Worm (Caenorhabditis elegans) whole organism, L2 larva: ENCODE results near the gene nstp-10.
A peak's percentile ranks its signal among the peaks of the same experiment; 100 is the strongest.

Experiments used
- C34F6.9 ChIP-seq: fragments of 150-350 bp; optimal IDR thresholded peaks from 2 replicates; lab custom pipeline; 2014; ENCODE audit warnings: missing biosample characterization, missing genetic modification characterization
- F13H6.1 ChIP-seq: sonication (generic microtip); optimal IDR thresholded peaks from 2 replicates; lab custom pipeline; 2016; ENCODE audit warnings: missing genetic modification characterization, missing compliant biosample characterization
- R02D3.7 ChIP-seq: fragments of 150-350 bp; optimal IDR thresholded peaks from 2 replicates; lab custom pipeline; 2014; ENCODE audit warnings: missing biosample characterization, missing genetic modification characterization
- Y55F3AM.14 ChIP-seq: fragments of 200-800 bp; sonication (Bioruptor generic); optimal IDR thresholded peaks from 2 replicates; lab custom pipeline; 2018; ENCODE audit warnings: mild to moderate bottlenecking, missing genetic modification characterization, missing compliant biosample characterization
- ZK546.5 ChIP-seq: sonication (generic microtip); optimal IDR thresholded peaks from 2 replicates; lab custom pipeline; 2017; ENCODE audit warnings: missing biosample characterization, missing genetic modification characterization
- alr-1 ChIP-seq: fragments of 150-350 bp; optimal IDR thresholded peaks from 2 replicates; lab custom pipeline; 2014; ENCODE audit warnings: missing biosample characterization, missing genetic modification characterization
- aly-2 ChIP-seq: fragments of 150-350 bp; optimal IDR thresholded peaks from 2 replicates; lab custom pipeline; 2014; ENCODE audit warnings: missing biosample characterization, missing genetic modification characterization
- ama-1 ChIP-seq: fragments of 150-350 bp; optimal IDR thresholded peaks from 2 replicates; lab custom pipeline; 2018; ENCODE audit warnings: inconsistent platforms
- blmp-1 ChIP-seq: sonication (generic microtip); optimal IDR thresholded peaks from 2 replicates; lab custom pipeline; 2017; ENCODE audit warnings: missing genetic modification characterization, mild to moderate bottlenecking, missing compliant biosample characterization, antibody characterized with exemption, moderate library complexity; ENCODE audit not compliant: insufficient read depth
- ceh-16 ChIP-seq: fragments of 150-350 bp; optimal IDR thresholded peaks from 2 replicates; lab custom pipeline; 2014; ENCODE audit warnings: missing biosample characterization, missing genetic modification characterization
- ceh-82 ChIP-seq: fragments of 150-350 bp; optimal IDR thresholded peaks from 2 replicates; lab custom pipeline; 2014; ENCODE audit warnings: missing biosample characterization, missing genetic modification characterization
- crh-2 ChIP-seq: sonication (generic microtip); optimal IDR thresholded peaks from 2 replicates; lab custom pipeline; 2017; ENCODE audit warnings: missing biosample characterization, missing genetic modification characterization
- dmd-4 ChIP-seq: sonication (generic microtip); optimal IDR thresholded peaks from 2 replicates; lab custom pipeline; 2017; ENCODE audit warnings: missing biosample characterization, missing genetic modification characterization
- egl-27 ChIP-seq: sonication (generic microtip); optimal IDR thresholded peaks from 3 replicates; lab custom pipeline; 2017; ENCODE audit warnings: missing biosample characterization, missing genetic modification reagents, missing genetic modification characterization
- elt-1 ChIP-seq: fragments of 150-350 bp; optimal IDR thresholded peaks from 2 replicates; lab custom pipeline; 2014; ENCODE audit warnings: missing biosample characterization, missing genetic modification characterization
- elt-3 ChIP-seq: sonication (generic microtip); optimal IDR thresholded peaks from 2 replicates; lab custom pipeline; 2017; ENCODE audit warnings: missing biosample characterization, missing genetic modification characterization
- fos-1 ChIP-seq: fragments of 150-350 bp; optimal IDR thresholded peaks from 2 replicates; lab custom pipeline; 2014; ENCODE audit warnings: missing biosample characterization, missing genetic modification characterization
- gmeb-1 ChIP-seq: fragments of 150-350 bp; optimal IDR thresholded peaks from 2 replicates; lab custom pipeline; 2014; ENCODE audit warnings: missing biosample characterization, missing genetic modification characterization
- lin-11 ChIP-seq: fragments of 150-350 bp; sonication (generic microtip); optimal IDR thresholded peaks from 2 replicates; lab custom pipeline; 2014; ENCODE audit warnings: missing biosample characterization, missing genetic modification characterization, inconsistent platforms, mixed read lengths
- lin-13 ChIP-seq: fragments of 150-350 bp; optimal IDR thresholded peaks from 2 replicates; lab custom pipeline; 2014; ENCODE audit warnings: missing biosample characterization, missing genetic modification reagents, missing genetic modification characterization
- lin-39 ChIP-seq: fragments of 150-350 bp; optimal IDR thresholded peaks from 2 replicates; lab custom pipeline; 2014; ENCODE audit warnings: missing biosample characterization, missing genetic modification reagents, missing genetic modification characterization
- lsy-2 ChIP-seq, 2 experiments: fragments of 150-350 bp in 1 of 2; sonication (generic microtip) in 1 of 2; optimal IDR thresholded peaks; 2 replicates each; lab custom pipeline; 2014 to 2017; ENCODE audit warnings: missing biosample characterization in 2 of 2, missing genetic modification characterization in 2 of 2
- mab-5 ChIP-seq: fragments of 150-350 bp; optimal IDR thresholded peaks from 2 replicates; lab custom pipeline; 2014; ENCODE audit warnings: missing biosample characterization, missing genetic modification characterization
- mbf-1 ChIP-seq: sonication (generic microtip); optimal IDR thresholded peaks from 2 replicates; lab custom pipeline; 2017; ENCODE audit warnings: missing biosample characterization, missing genetic modification characterization
- mdl-1 ChIP-seq, 2 experiments: fragments of 150-350 bp in 1 of 2; sonication (generic microtip) in 1 of 2; optimal IDR thresholded peaks; 2 replicates each; lab custom pipeline; 2017; ENCODE audit warnings: missing biosample characterization in 2 of 2, missing genetic modification characterization in 2 of 2
- nhr-10 ChIP-seq: sonication (generic microtip); optimal IDR thresholded peaks from 2 replicates; lab custom pipeline; 2017; ENCODE audit warnings: missing biosample characterization, missing genetic modification characterization
- nhr-11 ChIP-seq: fragments of 150-350 bp; optimal IDR thresholded peaks from 2 replicates; lab custom pipeline; 2014; ENCODE audit warnings: missing biosample characterization, missing genetic modification characterization
- nhr-12 ChIP-seq: fragments of 150-350 bp; optimal IDR thresholded peaks from 2 replicates; lab custom pipeline; 2014; ENCODE audit warnings: missing biosample characterization, missing genetic modification characterization
- nhr-129 ChIP-seq: fragments of 150-350 bp; optimal IDR thresholded peaks from 2 replicates; lab custom pipeline; 2014; ENCODE audit warnings: missing biosample characterization, missing genetic modification characterization
- nhr-21 ChIP-seq: fragments of 150-350 bp; optimal IDR thresholded peaks from 2 replicates; lab custom pipeline; 2014; ENCODE audit warnings: missing biosample characterization, missing genetic modification characterization
- nhr-23 ChIP-seq: fragments of 150-350 bp; optimal IDR thresholded peaks from 2 replicates; lab custom pipeline; 2014; ENCODE audit warnings: missing biosample characterization, missing genetic modification reagents, missing genetic modification characterization
- nhr-237 ChIP-seq: fragments of 150-350 bp; optimal IDR thresholded peaks from 2 replicates; lab custom pipeline; 2014; ENCODE audit warnings: missing biosample characterization, missing genetic modification characterization
- nhr-25 ChIP-seq: fragments of 150-350 bp; sonication (generic microtip); optimal IDR thresholded peaks from 3 replicates; lab custom pipeline; 2014; ENCODE audit warnings: missing biosample characterization, missing genetic modification characterization
- nhr-6 ChIP-seq: fragments of 150-350 bp; optimal IDR thresholded peaks from 2 replicates; lab custom pipeline; 2014; ENCODE audit warnings: missing biosample characterization, missing genetic modification characterization
- nhr-77 ChIP-seq: fragments of 150-350 bp; optimal IDR thresholded peaks from 2 replicates; lab custom pipeline; 2014; ENCODE audit warnings: missing biosample characterization, missing genetic modification characterization
- peb-1 ChIP-seq: fragments of 150-350 bp; optimal IDR thresholded peaks from 2 replicates; lab custom pipeline; 2014; ENCODE audit warnings: missing biosample characterization, missing genetic modification characterization
- skn-1 ChIP-seq: sonication (generic microtip); optimal IDR thresholded peaks from 2 replicates; lab custom pipeline; 2017; ENCODE audit warnings: missing biosample characterization, missing genetic modification characterization
- sma-3 ChIP-seq: sonication (generic microtip); optimal IDR thresholded peaks from 2 replicates; lab custom pipeline; 2016; ENCODE audit warnings: missing genetic modification reagents, missing genetic modification characterization, missing compliant biosample characterization
- sma-9 ChIP-seq, 2 experiments: fragments of 150-350 bp in 1 of 2; sonication (generic microtip) in 1 of 2; optimal IDR thresholded peaks; 2 replicates each; lab custom pipeline; 2014 to 2016; ENCODE audit warnings: missing genetic modification characterization in 2 of 2, mild to moderate bottlenecking in 1 of 2, missing biosample characterization in 1 of 2, missing compliant biosample characterization in 1 of 2, missing genetic modification reagents in 1 of 2, moderate library complexity in 1 of 2
- snpc-4 ChIP-seq: fragments of 150-350 bp; optimal IDR thresholded peaks from 2 replicates; lab custom pipeline; 2014; ENCODE audit warnings: missing biosample characterization, missing genetic modification characterization
- unc-39 ChIP-seq: fragments of 150-350 bp; optimal IDR thresholded peaks from 2 replicates; lab custom pipeline; 2014; ENCODE audit warnings: missing biosample characterization, missing genetic modification characterization
- unc-55 ChIP-seq: fragments of 150-350 bp; sonication (generic microtip); optimal IDR thresholded peaks from 3 replicates; lab custom pipeline; 2014; ENCODE audit warnings: missing biosample characterization, missing genetic modification reagents, missing genetic modification characterization
- unc-62 ChIP-seq: fragments of 150-350 bp; optimal IDR thresholded peaks from 2 replicates; lab custom pipeline; 2014; ENCODE audit warnings: missing biosample characterization, missing genetic modification reagents, missing genetic modification characterization
- zag-1 ChIP-seq: fragments of 150-350 bp; optimal IDR thresholded peaks from 2 replicates; lab custom pipeline; 2014; ENCODE audit warnings: missing biosample characterization, missing genetic modification characterization
- ztf-1 ChIP-seq: fragments of 200-800 bp; sonication (Bioruptor generic); conservative IDR thresholded peaks from 2 replicates; pipeline ENCODE4 v1.3.6; 2022; ENCODE audit warnings: missing genetic modification characterization, missing compliant biosample characterization
- ztf-11 ChIP-seq: sonication (generic microtip); optimal IDR thresholded peaks from 2 replicates; lab custom pipeline; 2017; ENCODE audit warnings: missing biosample characterization, missing genetic modification characterization
- ztf-4 ChIP-seq: fragments of 150-350 bp; optimal IDR thresholded peaks from 2 replicates; lab custom pipeline; 2014; ENCODE audit warnings: missing biosample characterization, missing genetic modification characterization

nstp-10 gene

ce11 chrV:9541506-9541905 lies 8.1 kb downstream of the nstp-10 start, which contains the start of gene C50F4.16:
TSS of gene C50F4.16 (minus strand) at chrV:9541606.
- TF ChIP-seq elt-3 (tag; lab: Kevin White, UChicago), result no peak
- no peak for TF ChIP-seq nhr-6
- TF ChIP-seq aly-2 (tag; lab: Kevin White, UChicago), result no peak
- no peak for TF ChIP-seq lin-39 (tag; lab: Kevin White, UChicago)
- no peak for TF ChIP-seq zag-1
- no peak for TF ChIP-seq blmp-1 (tag; lab: Kevin White, UChicago)
- TF ChIP-seq mab-5 (tag; lab: Kevin White, UChicago), result no peak
- no peak for TF ChIP-seq alr-1 (tag; lab: Kevin White, UChicago)
- TF ChIP-seq lin-13, result no peak
- no peak for TF ChIP-seq mbf-1 (tag; lab: Kevin White, UChicago)
- TF ChIP-seq ztf-4 (tag; lab: Kevin White, UChicago), result no peak
- no peak for TF ChIP-seq elt-1 (tag; lab: Kevin White, UChicago)
- TF ChIP-seq nhr-11, result no peak
- TF ChIP-seq Y55F3AM.14, result no peak
- TF ChIP-seq F13H6.1 (tag; lab: Kevin White, UChicago), result no peak

- TF ChIP-seq peb-1 (tag; lab: Kevin White, UChicago) (no peak), elt-3 (tag; lab: Kevin White, UChicago) (no peak), unc-55 (GFP tag; lab: Kevin White, UChicago) (no peak), aly-2 (tag; lab: Kevin White, UChicago) (no peak), blmp-1 (tag; lab: Kevin White, UChicago) (no peak), snpc-4 (tag; lab: Kevin White, UChicago) (no peak), nhr-10 (no peak), ZK546.5 (no peak)
These were observed 10.0 kb downstream of the nstp-10 start, which contains the start of gene C50F4.12 for ce11 chrV:9539638-9540037. TSS of gene C50F4.12 (minus strand) at chrV:9539738.

- TF ChIP-seq R02D3.7, result no peak
- TF ChIP-seq lin-11 (tag; lab: Kevin White, UChicago), result no peak
- no peak for TF ChIP-seq ceh-16 (tag; lab: Kevin White, UChicago)
- TF ChIP-seq peb-1 (tag; lab: Kevin White, UChicago), result no peak
- TF ChIP-seq blmp-1 (tag; lab: Kevin White, UChicago), result no peak
- no peak for TF ChIP-seq nhr-11
- peak; percentile 58 for TF ChIP-seq C34F6.9 (tag; lab: Kevin White, UChicago)
- no peak for TF ChIP-seq elt-3 (tag; lab: Kevin White, UChicago)
- TF ChIP-seq ztf-11 (tag; lab: Kevin White, UChicago), result no peak
- TF ChIP-seq ZK546.5, result no peak
- TF ChIP-seq egl-27, result no peak
- TF ChIP-seq dmd-4 (tag; lab: Kevin White, UChicago), result no peak
- TF ChIP-seq ztf-4 (tag; lab: Kevin White, UChicago), result no peak
- no peak for TF ChIP-seq nhr-10
- no peak for TF ChIP-seq nhr-23 (tag; lab: Kevin White, UChicago)
- TF ChIP-seq nhr-21 (tag; lab: Kevin White, UChicago), result no peak
- no peak for TF ChIP-seq unc-39 (tag; lab: Kevin White, UChicago)
- no peak for TF ChIP-seq nhr-12 (tag; lab: Kevin White, UChicago)
- no peak for TF ChIP-seq zag-1
- TF ChIP-seq sma-3 (GFP tag; lab: Kevin White, UChicago), result peak; percentile 30
- no peak for TF ChIP-seq ama-1 (lab: Kevin White, UChicago)
- no peak for TF ChIP-seq mdl-1 (tag; optimal IDR thresholded peaks at IDR 0.05; lab: Kevin White, UChicago)
- no peak for TF ChIP-seq nhr-129 (tag; lab: Kevin White, UChicago)
- TF ChIP-seq nhr-237 (tag; lab: Kevin White, UChicago), result no peak
- peak; percentile 26 for TF ChIP-seq F13H6.1 (tag; lab: Kevin White, UChicago)
- TF ChIP-seq lin-39 (tag; lab: Kevin White, UChicago), result no peak
- TF ChIP-seq crh-2, result no peak
- no peak for TF ChIP-seq mab-5 (tag; lab: Kevin White, UChicago)
- TF ChIP-seq nhr-77 (tag; lab: Kevin White, UChicago), result no peak
- no peak for TF ChIP-seq unc-62
- no peak for TF ChIP-seq skn-1 (tag; lab: Kevin White, UChicago)
- no peak for TF ChIP-seq ceh-82 (tag; lab: Kevin White, UChicago)
- no peak for TF ChIP-seq mbf-1 (tag; lab: Kevin White, UChicago)
- peak in 1 of 2 experiments; percentile 17 for TF ChIP-seq lsy-2 (tag; optimal IDR thresholded peaks at IDR 0.05; lab: Kevin White, UChicago)
- TF ChIP-seq gmeb-1, result peak; percentile 33
- TF ChIP-seq alr-1 (tag; lab: Kevin White, UChicago), result no peak
- TF ChIP-seq fos-1 (tag; lab: Kevin White, UChicago), result peak; percentile 15
- no peak for TF ChIP-seq Y55F3AM.14
- TF ChIP-seq snpc-4 (tag; lab: Kevin White, UChicago), result no peak
- TF ChIP-seq nhr-25 (tag; lab: Kevin White, UChicago), result no peak
- TF ChIP-seq unc-55 (GFP tag; lab: Kevin White, UChicago), result no peak
- no peak for TF ChIP-seq aly-2 (tag; lab: Kevin White, UChicago)
- no peak for TF ChIP-seq lin-13
- TF ChIP-seq elt-1 (tag; lab: Kevin White, UChicago), result no peak
- TF ChIP-seq ztf-1, result no peak
- TF ChIP-seq nhr-6, result no peak
- peak; percentile 58 for TF ChIP-seq sma-9 (GFP tag; optimal IDR thresholded peaks at IDR 0.05; lab: Kevin White, UChicago)
- no peak for TF ChIP-seq sma-9 (tag; optimal IDR thresholded peaks at IDR 0.05; lab: Kevin White, UChicago)
These were observed 13.1 kb downstream of the nstp-10 start, which contains the start of gene C50F4.4 for ce11 chrV:9536505-9536904. TSS of gene C50F4.4 (plus strand) at chrV:9536771.
